Fruit fly (Drosophila melanogaster): ENCODE results near the gene MagR.

DNA sequence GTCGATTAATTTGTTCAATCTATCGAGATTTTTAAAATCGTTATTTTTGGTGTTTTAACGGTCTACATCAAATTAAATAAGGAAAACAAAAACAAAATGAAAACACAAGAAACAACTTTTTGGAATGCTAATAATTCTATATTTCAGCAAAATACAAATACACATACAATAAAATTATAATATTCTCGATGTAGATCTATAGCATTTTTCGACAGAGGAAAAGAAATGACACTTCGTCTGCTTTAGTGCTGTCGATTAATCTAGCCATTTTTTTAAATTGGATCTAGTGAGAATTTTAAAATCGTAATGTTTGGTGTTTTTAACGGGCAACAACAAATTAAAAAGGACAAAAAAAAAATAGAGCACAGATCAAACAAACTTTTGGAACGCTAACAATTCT lies 3.0 kb downstream of the MagR start, which contains the start of gene Arp6:
- TF ChIP-seq cic (GFP tag; optimal IDR thresholded peaks at IDR 0.05) (no peak), bab1 (GFP tag; optimal IDR thresholded peaks at IDR 0.05) (no peak), CG1620 (GFP tag; optimal IDR thresholded peaks at IDR 0.05) (no peak), CG12768 (GFP tag; optimal IDR thresholded peaks at IDR 0.05) (no peak), Clk (GFP tag; optimal IDR thresholded peaks at IDR 0.05) (no peak), kay (GFP tag; ENCODE audit: borderline replicate concordance) (no peak)

Data from whole organism, adult.